Fruit fly (Drosophila melanogaster): ENCODE results near the gene PIG-H.

PIG-H gene

dm6 chr3R:8001074-8001669 lies 1.5 kb downstream of the PIG-H start, which contains the start of the genes Kmn2 and CG2698 (continued):
- no peak for TF ChIP-seq CG34224 (GFP tag; IDR thresholded peaks at IDR 0.05; ENCODE audit: partially characterized antibody)
- TF ChIP-seq Hey (tag; optimal IDR thresholded peaks at IDR 0.05) = peak; percentile 61
- TF ChIP-seq dm (GFP tag; optimal IDR thresholded peaks at IDR 0.05) = peak; percentile 71
- peak; percentile 98 for TF ChIP-seq CG10366 (GFP tag; IDR thresholded peaks at IDR 0.05)
- TF ChIP-seq slbo (GFP tag; IDR thresholded peaks at IDR 0.05) = peak; percentile 99
- peak; percentile 85 for TF ChIP-seq kay (GFP tag; optimal IDR thresholded peaks at IDR 0.05)
- peak; percentile 99 for TF ChIP-seq Xrp1 (GFP tag; IDR thresholded peaks at IDR 0.05)
- TF ChIP-seq trem (tag; optimal IDR thresholded peaks at IDR 0.05) = peak; percentile 91
- no peak for TF ChIP-seq pfk (GFP tag; optimal IDR thresholded peaks at IDR 0.05)
- peak; percentile 99 for TF ChIP-seq Ptx1 (GFP tag; IDR thresholded peaks at IDR 0.05)
- TF ChIP-seq Sin3A (optimal IDR thresholded peaks at IDR 0.05) = peak; percentile 55
- peak; percentile 90 for TF ChIP-seq salm (tag; optimal IDR thresholded peaks at IDR 0.05)
- TF ChIP-seq CG11695 (GFP tag; IDR thresholded peaks at IDR 0.05) = peak; percentile 95
- peak; percentile 95 for TF ChIP-seq Meics (GFP tag; optimal IDR thresholded peaks at IDR 0.05)
- TF ChIP-seq Pdp1 (GFP tag; optimal IDR thresholded peaks at IDR 0.05) = peak; percentile 93 to 98
- peak; percentile 95 for TF ChIP-seq danr (GFP tag; IDR thresholded peaks at IDR 0.05)
- TF ChIP-seq CG4328 (GFP tag; optimal IDR thresholded peaks at IDR 0.05) = peak; percentile 93
- peak; percentile 71 for TF ChIP-seq Dad (GFP tag; optimal IDR thresholded peaks at IDR 0.05)
- TF ChIP-seq Hsf (GFP tag; optimal IDR thresholded peaks at IDR 0.05) = peak; percentile 92
- peak; percentile 91 for TF ChIP-seq CG1233 (GFP tag; optimal IDR thresholded peaks at IDR 0.05)
- peak; percentile 74 for TF ChIP-seq CG13287 (GFP tag; IDR thresholded peaks at IDR 0.05; ENCODE audit: partially characterized antibody)
- peak; percentile 46 for TF ChIP-seq CG3163 (GFP tag; optimal IDR thresholded peaks at IDR 0.05)
- peak; percentile 98 for TF ChIP-seq CG14441 (GFP tag; IDR thresholded peaks at IDR 0.05)
- TF ChIP-seq sug (tag; optimal IDR thresholded peaks at IDR 0.05) = peak; percentile 92
- TF ChIP-seq CG6765 (GFP tag; optimal IDR thresholded peaks at IDR 0.05) = peak; percentile 88
- TF ChIP-seq ERR (GFP tag; optimal IDR thresholded peaks at IDR 0.05) = peak; percentile 14
- TF ChIP-seq run (tag; optimal IDR thresholded peaks at IDR 0.05) = peak; percentile 81
- TF ChIP-seq toy (GFP tag; IDR thresholded peaks at IDR 0.05) = peak; percentile 88
- no peak; the same call in 1 of the 2 replicates for TF ChIP-seq tna (GFP tag; IDR thresholded peaks at IDR 0.05; ENCODE audit: partially characterized antibody)
- TF ChIP-seq CG1832 (GFP tag; optimal IDR thresholded peaks at IDR 0.05) = no peak
- peak; percentile 97 for TF ChIP-seq CG11456 (GFP tag; IDR thresholded peaks at IDR 0.05)
- peak; percentile 89 for TF ChIP-seq twi (tag; optimal IDR thresholded peaks at IDR 0.05)
- peak; percentile 92 for TF ChIP-seq CG11560 (tag; IDR thresholded peaks at IDR 0.05)
- TF ChIP-seq prd (optimal IDR thresholded peaks at IDR 0.05) = no peak
- peak; percentile 99 for TF ChIP-seq prd (GFP tag; IDR thresholded peaks at IDR 0.05)
- peak; percentile 97 for TF ChIP-seq stc (GFP tag; IDR thresholded peaks at IDR 0.05)
- TF ChIP-seq hb (GFP tag; IDR thresholded peaks at IDR 0.05; ENCODE audit: partially characterized antibody) = peak; percentile 17; the same call in 1 of the 3 replicates
- no peak; the same call in 2 of the 3 replicates for TF ChIP-seq zen2 (GFP tag; IDR thresholded peaks at IDR 0.05; ENCODE audit: partially characterized antibody)
- peak; percentile 97 for TF ChIP-seq CG18599 (GFP tag; optimal IDR thresholded peaks at IDR 0.05)
- no peak for TF ChIP-seq abd-A (tag; optimal IDR thresholded peaks at IDR 0.05)
- peak; percentile 75; the same call in 2 of the 3 replicates for TF ChIP-seq sr (GFP tag; IDR thresholded peaks at IDR 0.05)
- peak; percentile 97 for TF ChIP-seq Mrtf (GFP tag; IDR thresholded peaks at IDR 0.05)
- peak; percentile 81 for TF ChIP-seq pnt (GFP tag; optimal IDR thresholded peaks at IDR 0.05)
- TF ChIP-seq HmgZ (tag; optimal IDR thresholded peaks at IDR 0.05) = peak; percentile 96
- TF ChIP-seq h (optimal IDR thresholded peaks at IDR 0.05) = no peak
- TF ChIP-seq inv (GFP tag; IDR thresholded peaks at IDR 0.05; ENCODE audit: partially characterized antibody) = peak; percentile 42; the same call in 1 of the 2 replicates
- no peak for TF ChIP-seq cad (GFP tag; optimal IDR thresholded peaks at IDR 0.05)
- TF ChIP-seq B-H2 (GFP tag; optimal IDR thresholded peaks at IDR 0.05) = peak; percentile 95
- peak; percentile 93 for TF ChIP-seq gsb (GFP tag; IDR thresholded peaks at IDR 0.05)
- peak; percentile 92 for TF ChIP-seq CG6254 (GFP tag; optimal IDR thresholded peaks at IDR 0.05)
- TF ChIP-seq CG34376 (GFP tag; optimal IDR thresholded peaks at IDR 0.05) = peak; percentile 91

Data from whole organism, embryonic.